Worm (Caenorhabditis elegans): ENCODE data around the gene osm-5.

The osm-5 gene

ce11 chrX:3040609-3041008, 56.5 kb downstream of the osm-5 start:
- TF ChIP-seq W03F9.2 (tag; optimal IDR thresholded peaks at IDR 0.05) (no peak), dao-5 (tag; optimal IDR thresholded peaks at IDR 0.05) (no peak), him-1 (tag; optimal IDR thresholded peaks at IDR 0.05) (no peak)
